Worm (Caenorhabditis elegans) whole organism, L4 larva: ENCODE data around the gene B0024.13.

ENCODE experiments used
- F49E8.2 ChIP-seq: sonication (generic microtip); optimal IDR thresholded peaks from 2 replicates; lab custom pipeline; 2016; ENCODE audit warnings: missing compliant biosample characterization, mild to moderate bottlenecking, missing genetic modification characterization, borderline replicate concordance
- ZK546.5 ChIP-seq, 2 experiments: sonication (generic microtip); optimal IDR thresholded peaks; 2 replicates each; lab custom pipeline; 2017; ENCODE audit warnings: missing biosample characterization in 2 of 2, missing genetic modification characterization in 2 of 2
- aha-1 ChIP-seq: fragments of 150-350 bp; peaks from one replicate; lab custom pipeline; 2014; ENCODE audit warnings: missing biosample characterization, missing genetic modification characterization
- dve-1 ChIP-seq: sonication (generic microtip); optimal IDR thresholded peaks from 2 replicates; lab custom pipeline; 2017; ENCODE audit warnings: antibody characterized with exemption, mild to moderate bottlenecking, missing genetic modification characterization, missing compliant biosample characterization; ENCODE audit not compliant: insufficient read depth
- egl-43 ChIP-seq: fragments of 200-800 bp; sonication (Bioruptor generic); IDR thresholded peaks from 2 replicates; pipeline ENCODE4 v1.3.6; 2022; ENCODE audit warnings: missing genetic modification reagents, missing genetic modification characterization, missing compliant biosample characterization
- hif-1 ChIP-seq, 2 experiments: sonication (generic microtip); optimal IDR thresholded peaks; 2 replicates each; lab custom pipeline; 2016 to 2017; ENCODE audit warnings: missing compliant biosample characterization in 2 of 2, missing genetic modification characterization in 2 of 2, missing genetic modification reagents in 2 of 2, missing genotype in 2 of 2, mild to moderate bottlenecking in 1 of 2
- mdt-29 ChIP-seq: fragments of 200-800 bp; sonication (Bioruptor generic); IDR thresholded peaks from 2 replicates; pipeline ENCODE4 v1.3.6; 2022; ENCODE audit warnings: missing genetic modification reagents, missing genetic modification characterization, missing compliant biosample characterization
- saeg-2 ChIP-seq: fragments of 200-800 bp; sonication (Bioruptor generic); IDR thresholded peaks from 2 replicates; pipeline ENCODE4 v1.3.6; 2022; ENCODE audit warnings: missing genetic modification reagents, missing genetic modification characterization, missing compliant biosample characterization
- unc-62 ChIP-seq, 3 experiments: fragments of 150-350 bp in 1 of 3; sonication (generic microtip); optimal IDR thresholded peaks in 2 of 3; peaks in 1 of 3; 1 replicate in 1 of 3; 2 replicates in 2 of 3; lab custom pipeline; 2014 to 2017; ENCODE audit warnings: missing biosample characterization in 3 of 3, missing genetic modification characterization in 3 of 3, missing genetic modification reagents in 3 of 3, missing genotype in 1 of 3

- no peak for TF ChIP-seq F49E8.2 (tag; lab: Kevin White, UChicago)
- TF ChIP-seq saeg-2 (GFP tag; lab: Robert Waterston, UW), result no peak
- TF ChIP-seq hif-1 (tag; optimal IDR thresholded peaks at IDR 0.05; lab: Kevin White, UChicago), result no peak
- TF ChIP-seq egl-43 (GFP tag; lab: Robert Waterston, UW), result no peak
- TF ChIP-seq unc-62 (GFP tag; optimal IDR thresholded peaks at IDR 0.05 in 1 of 2; lab: Kevin White, UChicago), result peak in 1 of 2 experiments; percentile 20
- TF ChIP-seq unc-62 (tag; optimal IDR thresholded peaks at IDR 0.05; lab: Kevin White, UChicago), result no peak
- TF ChIP-seq ZK546.5 (tag; optimal IDR thresholded peaks at IDR 0.05; lab: Kevin White, UChicago), result no peak
- no peak for TF ChIP-seq dve-1 (tag; lab: Kevin White, UChicago)
- no peak for TF ChIP-seq mdt-29 (GFP tag; lab: Robert Waterston, UW)
- no peak for TF ChIP-seq aha-1 (tag; lab: Kevin White, UChicago)
Measured at ce11 chrV:10297099-10297498, 23.4 kb upstream of the B0024.13 start, which contains the start of gene B0024.4.
